Worm (Caenorhabditis elegans) whole organism, L1 larva: ENCODE results near the gene fbf-1.

Experiments used
- ama-1 ChIP-seq: fragments of 150-350 bp; optimal IDR thresholded peaks from 2 replicates; lab custom pipeline; 2014
- irx-1 ChIP-seq: sonication (generic microtip); optimal IDR thresholded peaks from 2 replicates; lab custom pipeline; 2016; ENCODE audit warnings: missing genetic modification characterization, missing compliant biosample characterization
- lin-13 ChIP-seq: fragments of 150-350 bp; optimal IDR thresholded peaks from 2 replicates; lab custom pipeline; 2014; ENCODE audit warnings: missing biosample characterization, missing genetic modification reagents, missing genetic modification characterization
- nhr-12 ChIP-seq: sonication (generic microtip); optimal IDR thresholded peaks from 2 replicates; lab custom pipeline; 2017; ENCODE audit warnings: missing biosample characterization, missing genetic modification characterization
- nhr-237 ChIP-seq: fragments of 150-350 bp; optimal IDR thresholded peaks from 2 replicates; lab custom pipeline; 2014; ENCODE audit warnings: missing biosample characterization, missing genetic modification characterization
- nhr-28 ChIP-seq: fragments of 150-350 bp; optimal IDR thresholded peaks from 2 replicates; lab custom pipeline; 2014; ENCODE audit warnings: missing biosample characterization, missing genetic modification characterization
- ztf-11 ChIP-seq, 2 experiments: sonication (generic microtip); optimal IDR thresholded peaks; 2 replicates each; lab custom pipeline; 2016 to 2017; ENCODE audit warnings: missing genetic modification characterization in 2 of 2, missing biosample characterization in 1 of 2, missing compliant biosample characterization in 1 of 2
- ztf-4 ChIP-seq: fragments of 150-350 bp; optimal IDR thresholded peaks from 2 replicates; lab custom pipeline; 2014; ENCODE audit warnings: missing biosample characterization, missing genetic modification characterization

DNA sequence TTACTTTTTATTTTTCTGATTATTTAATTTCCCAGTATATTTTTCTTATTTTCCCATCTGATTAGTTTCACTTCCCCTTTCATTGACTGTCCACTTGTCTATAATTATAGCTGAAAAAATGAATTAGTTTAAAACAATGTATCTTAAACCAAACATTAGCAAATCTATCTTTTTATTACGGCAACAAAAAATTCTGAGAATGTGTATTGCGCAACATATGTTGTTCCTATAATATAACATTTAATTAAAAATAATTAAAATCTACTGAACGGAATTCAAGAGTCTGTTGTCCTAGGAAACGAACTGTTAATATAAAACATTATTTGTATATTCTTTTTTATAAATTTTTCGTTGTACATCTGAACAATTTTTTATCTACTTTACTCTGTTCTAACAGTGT is 29.3 kb upstream of the fbf-1 start:
- TF ChIP-seq nhr-28 (no peak), ztf-11 (tag; optimal IDR thresholded peaks at IDR 0.05; lab: Kevin White, UChicago) (no peak), irx-1 (tag; lab: Kevin White, UChicago) (no peak), nhr-237 (tag; lab: Kevin White, UChicago) (no peak), nhr-12 (tag; lab: Kevin White, UChicago) (no peak), ztf-4 (tag; lab: Kevin White, UChicago) (no peak), lin-13 (GFP tag; lab: Kevin White, UChicago) (no peak), ama-1 (lab: Kevin White, UChicago) (no peak)
